Worm (Caenorhabditis elegans): Measurements from ENCODE around the gene frk-1.

Gene frk-1

DNA sequence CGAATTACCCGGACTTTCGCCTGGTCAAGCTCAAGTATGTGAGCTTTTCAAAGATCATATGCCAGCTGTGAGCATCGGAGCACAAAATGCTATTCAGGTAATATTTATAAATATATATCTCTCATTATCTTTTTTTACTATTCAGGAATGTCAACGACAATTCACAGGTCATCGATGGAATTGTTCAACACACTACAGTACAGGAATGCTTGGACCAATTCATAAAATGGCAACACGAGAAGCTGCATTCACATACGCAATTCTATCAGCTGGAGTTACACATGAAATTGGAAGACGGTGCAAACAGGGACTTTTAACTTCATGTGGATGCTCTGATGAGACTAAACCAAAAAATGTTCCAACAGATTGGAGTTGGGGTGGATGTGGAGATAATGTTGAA is 25.3 kb downstream of the frk-1 start:
- TF ChIP-seq ham-2 (GFP tag; optimal IDR thresholded peaks at IDR 0.05) (no peak), ces-1 (GFP tag; optimal IDR thresholded peaks at IDR 0.05) (no peak), cnd-1 (tag; optimal IDR thresholded peaks at IDR 0.05) (no peak), ceh-43 (GFP tag; optimal IDR thresholded peaks at IDR 0.05) (no peak), pha-4 (tag; optimal IDR thresholded peaks at IDR 0.05) (no peak), hlh-1 (tag; optimal IDR thresholded peaks at IDR 0.05) (no peak), unc-62 (GFP tag; optimal IDR thresholded peaks at IDR 0.05) (no peak), lin-13 (tag; optimal IDR thresholded peaks at IDR 0.05) (no peak), mab-5 (tag; optimal IDR thresholded peaks at IDR 0.05) (no peak), sptf-1 (tag; optimal IDR thresholded peaks at IDR 0.05) (no peak), nhr-2 (tag; optimal IDR thresholded peaks at IDR 0.05) (no peak), blmp-1 (tag; optimal IDR thresholded peaks at IDR 0.05) (no peak), M03D4.4 (tag; optimal IDR thresholded peaks at IDR 0.05) (no peak), snpc-4 (tag; optimal IDR thresholded peaks at IDR 0.05) (no peak), nhr-12 (tag; optimal IDR thresholded peaks at IDR 0.05) (no peak), elt-1 (tag; optimal IDR thresholded peaks at IDR 0.05; ENCODE audit: borderline replicate concordance, insufficient read depth) (no peak), drap-1 (GFP tag; optimal IDR thresholded peaks at IDR 0.05) (no peak), unc-120 (tag; optimal IDR thresholded peaks at IDR 0.05; ENCODE audit: poor library complexity, severe bottlenecking) (no peak), nhr-237 (tag; optimal IDR thresholded peaks at IDR 0.05) (no peak), tbx-8 (GFP tag; optimal IDR thresholded peaks at IDR 0.05) (no peak)

DNA sequence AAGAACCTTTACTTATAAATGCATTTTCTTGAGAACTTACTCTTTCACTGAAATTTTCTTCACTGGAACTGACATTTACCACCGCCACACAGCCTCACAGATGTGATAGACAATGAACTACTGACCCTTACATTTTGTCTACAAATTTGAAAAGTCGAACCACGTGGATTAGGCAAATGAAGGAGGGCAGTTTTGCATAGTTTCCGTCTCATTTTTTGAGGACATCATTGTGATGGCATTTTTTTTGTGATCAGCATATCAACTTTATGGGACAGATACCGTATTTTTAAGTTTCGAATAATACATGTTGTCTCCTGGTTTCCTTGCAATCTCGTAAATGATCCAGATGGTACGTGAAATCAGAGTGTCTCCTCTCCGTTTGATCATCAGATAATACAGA is 29.5 kb downstream of the frk-1 start, which contains the start of gene W01B6.3:
Gene W01B6.3, minus strand, starts transcription at position 101 of the 400 bp plus-strand sequence.
- TF ChIP-seq mep-1 (tag; optimal IDR thresholded peaks at IDR 0.05) (no peak), bed-3 (GFP tag; optimal IDR thresholded peaks at IDR 0.05) (no peak), ces-1 (GFP tag; optimal IDR thresholded peaks at IDR 0.05) (no peak), lin-32 (GFP tag; optimal IDR thresholded peaks at IDR 0.05) (no peak), sptf-1 (tag; optimal IDR thresholded peaks at IDR 0.05) (no peak), ceh-83 (GFP tag; optimal IDR thresholded peaks at IDR 0.05) (no peak), drap-1 (GFP tag; optimal IDR thresholded peaks at IDR 0.05) (no peak), ceh-39 (tag; optimal IDR thresholded peaks at IDR 0.05) (no peak), ceh-43 (GFP tag; optimal IDR thresholded peaks at IDR 0.05) (no peak), sem-2 (GFP tag; optimal IDR thresholded peaks at IDR 0.05) (no peak), unc-62 (GFP tag; optimal IDR thresholded peaks at IDR 0.05) (no peak), nhr-76 (tag; optimal IDR thresholded peaks at IDR 0.05) (no peak), nhr-237 (tag; optimal IDR thresholded peaks at IDR 0.05) (no peak), lsy-2 (tag; optimal IDR thresholded peaks at IDR 0.05) (no peak), elt-1 (tag; optimal IDR thresholded peaks at IDR 0.05; ENCODE audit: borderline replicate concordance, insufficient read depth) (no peak), nhr-12 (tag; optimal IDR thresholded peaks at IDR 0.05) (no peak)

DNA sequence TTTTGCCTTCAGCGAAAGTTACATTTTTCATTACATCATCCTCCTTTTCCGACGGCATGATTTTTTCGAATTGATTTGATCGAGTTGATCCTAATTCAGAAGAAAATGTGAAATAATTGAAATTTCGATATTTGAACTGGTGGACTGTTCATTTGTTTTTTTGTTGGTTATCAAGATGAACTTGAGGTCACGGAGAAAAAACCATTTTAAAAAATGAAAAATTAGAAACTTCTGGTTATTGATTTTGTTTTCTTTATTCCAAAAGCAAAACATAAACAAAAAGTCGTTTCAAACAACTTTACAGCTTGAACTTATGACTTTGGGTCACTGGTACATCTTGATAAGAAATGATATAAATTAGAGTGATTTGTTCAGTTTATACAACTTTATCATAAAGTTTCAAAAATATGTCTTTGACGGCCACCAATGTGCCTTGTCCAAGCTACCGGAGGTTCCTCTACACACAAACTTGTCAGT is 32.1 kb downstream of the frk-1 start, which contains the start of the genes ttbk-4 and W01B6.4:
Gene ttbk-4, minus strand, starts transcription at position 101 of the 477 bp plus-strand sequence.
Gene W01B6.4, plus strand, starts transcription at position 427 of the 477 bp plus-strand sequence.
- TF ChIP-seq unc-62 (GFP tag; optimal IDR thresholded peaks at IDR 0.05) (no peak), mls-2 (tag; optimal IDR thresholded peaks at IDR 0.05) (no peak), nhr-237 (tag; optimal IDR thresholded peaks at IDR 0.05) (no peak), blmp-1 (tag; optimal IDR thresholded peaks at IDR 0.05) (no peak), ceh-43 (GFP tag; optimal IDR thresholded peaks at IDR 0.05) (no peak), nhr-28 (tag; optimal IDR thresholded peaks at IDR 0.05) (no peak), cnd-1 (tag; optimal IDR thresholded peaks at IDR 0.05) (no peak), unc-120 (tag; optimal IDR thresholded peaks at IDR 0.05; ENCODE audit: poor library complexity, severe bottlenecking) (no peak), zip-8 (tag; optimal IDR thresholded peaks at IDR 0.05) (no peak), lin-32 (GFP tag; optimal IDR thresholded peaks at IDR 0.05) (no peak), lin-13 (tag; optimal IDR thresholded peaks at IDR 0.05) (no peak), nhr-12 (tag; optimal IDR thresholded peaks at IDR 0.05) (no peak), ceh-83 (GFP tag; optimal IDR thresholded peaks at IDR 0.05) (no peak)

DNA sequence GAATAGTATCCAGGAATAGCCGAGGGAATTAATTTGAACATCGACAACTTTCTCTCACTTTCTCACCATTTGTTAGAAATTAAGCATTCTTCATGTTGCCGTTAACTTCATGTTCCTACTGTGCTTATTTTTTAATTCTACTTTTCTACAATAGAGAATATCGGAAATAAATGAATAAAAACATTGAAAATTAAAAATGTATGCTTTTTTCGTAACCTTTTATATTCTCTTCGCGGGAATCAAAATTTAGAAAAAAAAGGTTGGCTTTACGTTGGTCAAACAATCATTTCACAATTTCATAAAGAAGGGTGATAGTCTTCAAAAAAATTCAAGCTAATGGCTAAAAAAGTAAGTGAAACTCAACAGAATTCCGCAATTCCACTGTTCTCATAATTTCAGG is 32.9 kb downstream of the frk-1 start, which contains the start of gene W01B6.5:
Gene W01B6.5, plus strand, starts transcription at position 301 of the 400 bp plus-strand sequence.
- TF ChIP-seq ham-2 (GFP tag; optimal IDR thresholded peaks at IDR 0.05): no peak
- TF ChIP-seq hlh-1 (tag; optimal IDR thresholded peaks at IDR 0.05): no peak
- no peak for TF ChIP-seq snpc-4 (tag; optimal IDR thresholded peaks at IDR 0.05)
- TF ChIP-seq blmp-1 (tag; optimal IDR thresholded peaks at IDR 0.05): no peak

DNA sequence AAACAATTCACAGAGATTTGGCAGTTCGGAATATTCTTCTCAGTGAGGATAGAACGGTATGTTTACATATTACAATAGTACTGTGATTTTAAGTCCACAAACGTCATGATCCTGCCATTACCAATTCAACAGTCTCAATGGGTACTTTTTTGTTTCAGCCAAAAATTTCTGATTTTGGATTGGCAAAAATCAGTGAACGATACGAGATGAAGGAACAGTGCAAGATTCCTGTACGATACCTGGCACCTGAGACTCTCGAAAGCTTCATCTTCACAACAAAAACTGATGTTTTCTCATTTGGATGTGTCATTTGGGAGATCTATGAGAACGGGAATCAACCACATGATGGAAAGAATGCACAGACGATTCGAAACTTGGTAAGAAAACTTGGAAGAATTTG is 35.0 kb downstream of the frk-1 start:
- TF ChIP-seq nhr-28 (tag; optimal IDR thresholded peaks at IDR 0.05): no peak
